Fruit fly (Drosophila melanogaster) whole organism, pupa: Measurements from ENCODE around the gene CG8673.

Experiments
- CG10348 ChIP-seq: fragments of 200-800 bp; sonication (Bioruptor generic); IDR thresholded peaks from 2 replicates; pipeline ENCODE4 v1.3.6; 2022; ENCODE audit warnings: missing biosample characterization, missing genetic modification characterization
- CG12605 ChIP-seq: fragments of 200-800 bp; sonication (Bioruptor generic); IDR thresholded peaks from 2 replicates; pipeline ENCODE4 v1.3.6; 2022; ENCODE audit warnings: missing biosample characterization, missing genetic modification characterization
- CG13204 ChIP-seq: fragments of 200-800 bp; sonication (Bioruptor generic); optimal IDR thresholded peaks from 2 replicates; lab custom pipeline; 2018; ENCODE audit warnings: missing biosample characterization, mild to moderate bottlenecking, missing genetic modification characterization, moderate library complexity
- CG14655 ChIP-seq: fragments of 200-800 bp; sonication (Bioruptor generic); optimal IDR thresholded peaks from 3 replicates; lab custom pipeline; 2017; ENCODE audit warnings: mild to moderate bottlenecking, missing biosample characterization, missing genetic modification reagents, missing genetic modification characterization
- CG15710 ChIP-seq: fragments of 200-800 bp; sonication (Bioruptor generic); optimal IDR thresholded peaks from 2 replicates; lab custom pipeline; 2018; ENCODE audit warnings: missing biosample characterization, mild to moderate bottlenecking, missing genetic modification characterization, moderate library complexity
- CG17806 ChIP-seq: fragments of 200-800 bp; sonication (Bioruptor generic); optimal IDR thresholded peaks from 2 replicates; lab custom pipeline; 2018; ENCODE audit warnings: missing biosample characterization, mild to moderate bottlenecking, missing genetic modification characterization, moderate library complexity
- CG32121 ChIP-seq: fragments of 200-800 bp; sonication (Bioruptor generic); IDR thresholded peaks from 2 replicates; pipeline ENCODE4 v1.3.6; 2022; ENCODE audit warnings: missing biosample characterization, missing genetic modification characterization
- CG34367 ChIP-seq: fragments of 200-800 bp; sonication (Bioruptor generic); optimal IDR thresholded peaks from 2 replicates; lab custom pipeline; 2018; ENCODE audit warnings: missing biosample characterization, mild to moderate bottlenecking, missing genetic modification characterization
- CG4496 ChIP-seq: fragments of 200-800 bp; sonication (Bioruptor generic); IDR thresholded peaks from 3 replicates; pipeline ENCODE4 v1.3.6; 2022; ENCODE audit warnings: missing biosample characterization, missing genetic modification characterization
- CG8301 ChIP-seq: fragments of 200-800 bp; sonication (Bioruptor generic); optimal IDR thresholded peaks from 2 replicates; lab custom pipeline; 2018; ENCODE audit warnings: missing biosample characterization, mild to moderate bottlenecking, missing genetic modification characterization
- Snoo ChIP-seq: fragments of 200-800 bp; sonication (Bioruptor generic); optimal IDR thresholded peaks from 3 replicates; lab custom pipeline; 2017; ENCODE audit warnings: missing biosample characterization, mild to moderate bottlenecking, missing genetic modification characterization, inconsistent platforms
- rn ChIP-seq: fragments of 200-800 bp; sonication (Bioruptor generic); IDR thresholded peaks from 2 replicates; pipeline ENCODE4 v1.3.6; 2022; ENCODE audit warnings: missing biosample characterization, missing genetic modification characterization

dm6 chr2L:8097964-8098945, 25.9 kb upstream of the CG8673 start:
- TF ChIP-seq CG17806 (tag; lab: Kevin White, UChicago) = no peak
- TF ChIP-seq rn (GFP tag; lab: Robert Waterston, UW) = no peak
- TF ChIP-seq CG10348 = no peak
- TF ChIP-seq CG8301 (tag; lab: Kevin White, UChicago) = no peak
- no peak for TF ChIP-seq CG12605
- no peak for TF ChIP-seq CG13204 (GFP tag; lab: Kevin White, UChicago)
- no peak for TF ChIP-seq Snoo (tag; lab: Kevin White, UChicago)
- TF ChIP-seq CG34367 (tag; lab: Kevin White, UChicago) = no peak
- TF ChIP-seq CG15710 (tag; lab: Kevin White, UChicago) = no peak
- TF ChIP-seq CG32121 = 0 out of 2 replicates have a peak, but pooled peaks have one; percentile 11
- no peak for TF ChIP-seq CG4496 (GFP tag; lab: Robert Waterston, UW)
- TF ChIP-seq CG14655 (GFP tag; lab: Kevin White, UChicago) = no peak
